Worm (Caenorhabditis elegans): Measurements from ENCODE around the gene R04F11.2.

- TF ChIP-seq mdl-1 (tag; optimal IDR thresholded peaks at IDR 0.05) (peak in 1 of 2 experiments; percentile 62), R02D3.7 (tag; optimal IDR thresholded peaks at IDR 0.05) (peak; percentile 70), nhr-10 (tag; optimal IDR thresholded peaks at IDR 0.05) (no peak), ztf-4 (tag; optimal IDR thresholded peaks at IDR 0.05) (peak; percentile 61), elt-3 (tag; optimal IDR thresholded peaks at IDR 0.05) (no peak)
These were observed 25.3 kb downstream of the R04F11.2 start, which contains the start of gene tomm-20 for ce11 chrV:12343419-12343969.

All from whole organism, L2 larva.